Worm (Caenorhabditis elegans) whole organism, midembryonic: ENCODE results near the gene C45B2.3.

Experiments
- T22C8.4 ChIP-seq: fragments of 200-800 bp; sonication (Bioruptor generic); IDR thresholded peaks from 2 replicates; pipeline ENCODE4 v1.3.6; 2022; ENCODE audit warnings: missing genetic modification characterization, missing compliant biosample characterization
- cog-1 ChIP-seq: sonication (generic microtip); optimal IDR thresholded peaks from 2 replicates; lab custom pipeline; 2016; ENCODE audit warnings: missing genetic modification characterization, missing compliant biosample characterization
- flt-1 ChIP-seq: fragments of 200-800 bp; sonication (Bioruptor generic); IDR thresholded peaks from 2 replicates; pipeline ENCODE4 v1.3.6; 2022; ENCODE audit warnings: missing genetic modification characterization, missing compliant biosample characterization
- klf-2 ChIP-seq: fragments of 200-800 bp; sonication (Bioruptor generic); conservative IDR thresholded peaks from 2 replicates; pipeline ENCODE4 v1.3.6; 2022; ENCODE audit warnings: missing genetic modification reagents, missing genetic modification characterization, missing compliant biosample characterization
- med-1 ChIP-seq: sonication (generic microtip); optimal IDR thresholded peaks from 2 replicates; lab custom pipeline; 2017; ENCODE audit warnings: missing genetic modification characterization, mild to moderate bottlenecking, missing compliant biosample characterization, antibody characterized with exemption, missing genetic modification reagents; ENCODE audit not compliant: insufficient read depth
- ref-1 ChIP-seq: fragments of 200-800 bp; sonication (Bioruptor generic); conservative IDR thresholded peaks from 2 replicates; pipeline ENCODE4 v1.3.6; 2022; ENCODE audit warnings: missing genetic modification reagents, missing genetic modification characterization, missing compliant biosample characterization
- tab-1 ChIP-seq: fragments of 200-800 bp; sonication (Bioruptor generic); IDR thresholded peaks from 2 replicates; pipeline ENCODE4 v1.3.6; 2022; ENCODE audit warnings: missing genetic modification characterization, missing compliant biosample characterization
- ztf-23 ChIP-seq: fragments of 200-800 bp; sonication (Bioruptor generic); IDR thresholded peaks from 2 replicates; pipeline ENCODE4 v1.3.6; 2022; ENCODE audit warnings: missing genetic modification reagents, missing genetic modification characterization, missing compliant biosample characterization
- ztf-29 ChIP-seq: fragments of 200-800 bp; sonication (Bioruptor generic); IDR thresholded peaks from 2 replicates; pipeline ENCODE4 v1.3.6; 2022; ENCODE audit warnings: missing genetic modification reagents, missing genetic modification characterization, missing compliant biosample characterization

DNA sequence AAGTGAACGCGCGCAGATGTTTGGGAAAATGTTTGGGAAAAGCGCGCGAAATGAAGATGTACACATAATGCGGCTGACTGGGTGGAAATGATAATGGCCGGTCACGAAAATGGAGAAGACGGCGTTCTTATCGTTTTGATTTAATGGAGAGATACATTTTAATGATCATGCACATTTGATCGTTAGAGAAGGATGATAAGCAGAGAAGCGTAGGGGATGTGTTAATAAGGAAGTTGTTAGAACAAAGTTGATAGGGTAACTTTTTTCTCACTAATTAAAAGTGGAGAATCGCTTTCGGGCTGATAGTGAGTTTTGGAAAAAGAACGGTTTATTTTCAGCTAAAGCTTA is 41.7 kb upstream of the C45B2.3 start:
- TF ChIP-seq T22C8.4 (GFP tag; lab: Robert Waterston, UW) (no peak), klf-2 (GFP tag; lab: Robert Waterston, UW) (no peak), ztf-23 (no peak), cog-1 (no peak), tab-1 (GFP tag; lab: Robert Waterston, UW) (no peak), flt-1 (GFP tag; lab: Robert Waterston, UW) (no peak), ref-1 (no peak), med-1 (GFP tag; lab: Kevin White, UChicago) (no peak), ztf-29 (GFP tag; lab: Robert Waterston, UW) (no peak)
